Fruit fly (Drosophila melanogaster): ENCODE data around the gene CG7772.

CG7772 gene

dm6 chrX:17878632-17879033, 28.4 kb downstream of the CG7772 start (continued):
- TF ChIP-seq zen (tag; optimal IDR thresholded peaks at IDR 0.05), result no peak
- peak; percentile 42 for TF ChIP-seq CHES-1-like (GFP tag; optimal IDR thresholded peaks at IDR 0.05)
- TF ChIP-seq gsb-n (tag; optimal IDR thresholded peaks at IDR 0.05), result no peak
- TF ChIP-seq CG8388 (GFP tag; optimal IDR thresholded peaks at IDR 0.05), result no peak
- TF ChIP-seq crc (GFP tag; optimal IDR thresholded peaks at IDR 0.05), result no peak
- TF ChIP-seq CG11723 (GFP tag; optimal IDR thresholded peaks at IDR 0.05), result no peak
- no peak for TF ChIP-seq mld (GFP tag; IDR thresholded peaks at IDR 0.05; ENCODE audit: partially characterized antibody)
- TF ChIP-seq cwo (GFP tag; optimal IDR thresholded peaks at IDR 0.05), result peak; percentile 86
- peak; percentile 56 for TF ChIP-seq CG2116 (GFP tag; optimal IDR thresholded peaks at IDR 0.05)
- TF ChIP-seq tap (tag; optimal IDR thresholded peaks at IDR 0.05), result no peak
- TF ChIP-seq p53 (GFP tag; optimal IDR thresholded peaks at IDR 0.05), result no peak
- TF ChIP-seq CG3838 (GFP tag; optimal IDR thresholded peaks at IDR 0.05), result no peak
- TF ChIP-seq lbe (GFP tag; optimal IDR thresholded peaks at IDR 0.05), result peak; percentile 33
- TF ChIP-seq zf30C (GFP tag; optimal IDR thresholded peaks at IDR 0.05), result no peak
- TF ChIP-seq CG6854 (GFP tag; optimal IDR thresholded peaks at IDR 0.05), result no peak
- no peak for TF ChIP-seq bab2 (GFP tag; optimal IDR thresholded peaks at IDR 0.05)
- TF ChIP-seq Max (GFP tag; optimal IDR thresholded peaks at IDR 0.05), result no peak
- TF ChIP-seq CG17359 (tag; optimal IDR thresholded peaks at IDR 0.05), result no peak
- TF ChIP-seq Deaf1 (tag; optimal IDR thresholded peaks at IDR 0.05), result no peak
- TF ChIP-seq disco-r (GFP tag; optimal IDR thresholded peaks at IDR 0.05), result no peak
- TF ChIP-seq CG32772 (GFP tag; IDR thresholded peaks at IDR 0.05), result peak; percentile 81
- no peak for TF ChIP-seq nmo (GFP tag; optimal IDR thresholded peaks at IDR 0.05)
- TF ChIP-seq CG2678 (tag; optimal IDR thresholded peaks at IDR 0.05), result no peak
- no peak for TF ChIP-seq CG18011 (GFP tag; optimal IDR thresholded peaks at IDR 0.05)
- peak; percentile 50 for TF ChIP-seq ewg (GFP tag; optimal IDR thresholded peaks at IDR 0.05)
- TF ChIP-seq HLH54F (GFP tag; optimal IDR thresholded peaks at IDR 0.05), result no peak
- TF ChIP-seq CG14667 (GFP tag; IDR thresholded peaks at IDR 0.05), result no peak
- no peak for TF ChIP-seq CG8359 (GFP tag; optimal IDR thresholded peaks at IDR 0.05; ENCODE audit: borderline replicate concordance)
- TF ChIP-seq CG32532 (GFP tag; IDR thresholded peaks at IDR 0.05), result peak; percentile 41; the same call in 1 of the 2 replicates
- TF ChIP-seq CG10979 (tag; optimal IDR thresholded peaks at IDR 0.05), result no peak
- TF ChIP-seq Atf6 (GFP tag; IDR thresholded peaks at IDR 0.05), result no peak
- TF ChIP-seq CG3065 (GFP tag; optimal IDR thresholded peaks at IDR 0.05), result no peak
- TF ChIP-seq NC2α (GFP tag; optimal IDR thresholded peaks at IDR 0.05), result no peak
- no peak for TF ChIP-seq CG6689 (GFP tag; IDR thresholded peaks at IDR 0.05)
- TF ChIP-seq luna (GFP tag; optimal IDR thresholded peaks at IDR 0.05), result no peak
- peak; percentile 74 for TF ChIP-seq CG3163 (GFP tag; optimal IDR thresholded peaks at IDR 0.05)
- no peak for TF ChIP-seq CG17912 (GFP tag; optimal IDR thresholded peaks at IDR 0.05)
- TF ChIP-seq exex (tag; optimal IDR thresholded peaks at IDR 0.05), result no peak
- TF ChIP-seq CG33213 (GFP tag; optimal IDR thresholded peaks at IDR 0.05), result no peak
- no peak for TF ChIP-seq wek (GFP tag; optimal IDR thresholded peaks at IDR 0.05)
- peak; percentile 99 for TF ChIP-seq CG6175 (GFP tag; IDR thresholded peaks at IDR 0.05)
- TF ChIP-seq sisA (GFP tag; IDR thresholded peaks at IDR 0.05), result no peak
- TF ChIP-seq trem (tag; optimal IDR thresholded peaks at IDR 0.05), result no peak
- TF ChIP-seq CG30431 (GFP tag; optimal IDR thresholded peaks at IDR 0.05), result no peak
- no peak for TF ChIP-seq onecut (GFP tag; IDR thresholded peaks at IDR 0.05)
- TF ChIP-seq aop (GFP tag; IDR thresholded peaks at IDR 0.05), result no peak
- peak; percentile 36; the same call in 1 of the 2 replicates for TF ChIP-seq unc-4 (GFP tag; IDR thresholded peaks at IDR 0.05; ENCODE audit: partially characterized antibody)
- no peak for TF ChIP-seq CG10366 (GFP tag; IDR thresholded peaks at IDR 0.05)
- TF ChIP-seq CG9817 (tag; optimal IDR thresholded peaks at IDR 0.05), result no peak
- TF ChIP-seq ara (GFP tag; IDR thresholded peaks at IDR 0.05), result no peak
- TF ChIP-seq Dfd (GFP tag; optimal IDR thresholded peaks at IDR 0.05), result no peak
- no peak for TF ChIP-seq Scr (GFP tag; IDR thresholded peaks at IDR 0.05; ENCODE audit: partially characterized antibody)

All from whole organism, embryonic.